Worm (Caenorhabditis elegans): ENCODE measurements around the gene D2023.3.
A peak's percentile ranks its signal among the peaks of the same experiment; 100 is the strongest.

Gene D2023.3

ce11 chrV:11769646-11770045 lies 42.2 kb downstream of the D2023.3 start:
- TF ChIP-seq klf-2 (GFP tag; conservative IDR thresholded peaks at IDR 0.05), result no peak
- no peak for TF ChIP-seq tab-1 (GFP tag; IDR thresholded peaks at IDR 0.05)
- TF ChIP-seq flt-1 (GFP tag; IDR thresholded peaks at IDR 0.05), result no peak
- no peak for TF ChIP-seq ztf-29 (GFP tag; IDR thresholded peaks at IDR 0.05)
- TF ChIP-seq T22C8.4 (GFP tag; IDR thresholded peaks at IDR 0.05), result no peak
- TF ChIP-seq cog-1 (tag; optimal IDR thresholded peaks at IDR 0.05), result no peak
- TF ChIP-seq ref-1 (GFP tag; conservative IDR thresholded peaks at IDR 0.05), result no peak
- TF ChIP-seq med-1 (GFP tag; optimal IDR thresholded peaks at IDR 0.05; ENCODE audit: insufficient read depth), result no peak
- no peak for TF ChIP-seq ztf-23 (GFP tag; IDR thresholded peaks at IDR 0.05)

ce11 chrV:11767028-11767427 lies 44.8 kb downstream of the D2023.3 start, which contains the start of gene sel-11:
Gene sel-11 (plus strand): TSS chrV:11767328.
- TF ChIP-seq T22C8.4 (GFP tag; IDR thresholded peaks at IDR 0.05) (no peak), ztf-29 (GFP tag; IDR thresholded peaks at IDR 0.05) (no peak), med-1 (GFP tag; optimal IDR thresholded peaks at IDR 0.05; ENCODE audit: insufficient read depth) (no peak), ref-1 (GFP tag; conservative IDR thresholded peaks at IDR 0.05) (no peak), klf-2 (GFP tag; conservative IDR thresholded peaks at IDR 0.05) (no peak), tab-1 (GFP tag; IDR thresholded peaks at IDR 0.05) (no peak), flt-1 (GFP tag; IDR thresholded peaks at IDR 0.05) (no peak), cog-1 (tag; optimal IDR thresholded peaks at IDR 0.05) (no peak), ztf-23 (GFP tag; IDR thresholded peaks at IDR 0.05) (no peak)

ce11 chrV:11764373-11764954 lies 47.4 kb downstream of the D2023.3 start, which contains the start of the genes F55A11.1 and syx-5:
Gene F55A11.1 (minus strand): TSS chrV:11764385.
Gene syx-5 (plus strand): TSS chrV:11764904.
- no peak for TF ChIP-seq ztf-23 (GFP tag; IDR thresholded peaks at IDR 0.05)
- peak; percentile 62 for TF ChIP-seq cog-1 (tag; optimal IDR thresholded peaks at IDR 0.05)

ce11 chrV:11762863-11763262 lies 49.0 kb downstream of the D2023.3 start, which contains the start of gene T04F3.4:
Gene T04F3.4 (minus strand): TSS chrV:11763049.
- TF ChIP-seq ref-1 (GFP tag; conservative IDR thresholded peaks at IDR 0.05) (no peak), ztf-29 (GFP tag; IDR thresholded peaks at IDR 0.05) (no peak), cog-1 (tag; optimal IDR thresholded peaks at IDR 0.05) (no peak), klf-2 (GFP tag; conservative IDR thresholded peaks at IDR 0.05) (no peak), tab-1 (GFP tag; IDR thresholded peaks at IDR 0.05) (no peak), ztf-23 (GFP tag; IDR thresholded peaks at IDR 0.05) (no peak), T22C8.4 (GFP tag; IDR thresholded peaks at IDR 0.05) (no peak), med-1 (GFP tag; optimal IDR thresholded peaks at IDR 0.05; ENCODE audit: insufficient read depth) (no peak), flt-1 (GFP tag; IDR thresholded peaks at IDR 0.05) (no peak)

- TF ChIP-seq T22C8.4 (GFP tag; IDR thresholded peaks at IDR 0.05), result no peak
- no peak for TF ChIP-seq cog-1 (tag; optimal IDR thresholded peaks at IDR 0.05)
- no peak for TF ChIP-seq med-1 (GFP tag; optimal IDR thresholded peaks at IDR 0.05; ENCODE audit: insufficient read depth)
- TF ChIP-seq ztf-23 (GFP tag; IDR thresholded peaks at IDR 0.05), result no peak
- TF ChIP-seq ref-1 (GFP tag; conservative IDR thresholded peaks at IDR 0.05), result no peak
- TF ChIP-seq flt-1 (GFP tag; IDR thresholded peaks at IDR 0.05), result no peak
- no peak for TF ChIP-seq ztf-29 (GFP tag; IDR thresholded peaks at IDR 0.05)
- no peak for TF ChIP-seq klf-2 (GFP tag; conservative IDR thresholded peaks at IDR 0.05)
- no peak for TF ChIP-seq tab-1 (GFP tag; IDR thresholded peaks at IDR 0.05)
Measured at ce11 chrV:11760371-11760770, 51.5 kb downstream of the D2023.3 start, which contains the start of gene T04F3.5. Gene T04F3.5 (plus strand): TSS chrV:11760671.

- no peak for TF ChIP-seq ztf-29 (GFP tag; IDR thresholded peaks at IDR 0.05)
- TF ChIP-seq T22C8.4 (GFP tag; IDR thresholded peaks at IDR 0.05), result no peak
- TF ChIP-seq ztf-23 (GFP tag; IDR thresholded peaks at IDR 0.05), result no peak
- TF ChIP-seq ref-1 (GFP tag; conservative IDR thresholded peaks at IDR 0.05), result no peak
- no peak for TF ChIP-seq tab-1 (GFP tag; IDR thresholded peaks at IDR 0.05)
- TF ChIP-seq flt-1 (GFP tag; IDR thresholded peaks at IDR 0.05), result no peak
- no peak for TF ChIP-seq cog-1 (tag; optimal IDR thresholded peaks at IDR 0.05)
- no peak for TF ChIP-seq med-1 (GFP tag; optimal IDR thresholded peaks at IDR 0.05; ENCODE audit: insufficient read depth)
- TF ChIP-seq klf-2 (GFP tag; conservative IDR thresholded peaks at IDR 0.05), result no peak
Measured at ce11 chrV:11758635-11759034, 53.2 kb downstream of the D2023.3 start, which contains the start of gene T04F3.3. Gene T04F3.3 (plus strand): TSS chrV:11758935.

- TF ChIP-seq flt-1 (GFP tag; IDR thresholded peaks at IDR 0.05) (no peak), ref-1 (GFP tag; conservative IDR thresholded peaks at IDR 0.05) (no peak), ztf-23 (GFP tag; IDR thresholded peaks at IDR 0.05) (no peak), klf-2 (GFP tag; conservative IDR thresholded peaks at IDR 0.05) (no peak), tab-1 (GFP tag; IDR thresholded peaks at IDR 0.05) (no peak), T22C8.4 (GFP tag; IDR thresholded peaks at IDR 0.05) (no peak), ztf-29 (GFP tag; IDR thresholded peaks at IDR 0.05) (no peak), med-1 (GFP tag; optimal IDR thresholded peaks at IDR 0.05; ENCODE audit: insufficient read depth) (no peak)
Measured at ce11 chrV:11757358-11757757, 54.5 kb downstream of the D2023.3 start, which contains the start of gene smoc-1. Gene smoc-1 (plus strand): TSS chrV:11757658.

ce11 chrV:11755848-11756247 lies 56.0 kb downstream of the D2023.3 start:
- TF ChIP-seq T22C8.4 (GFP tag; IDR thresholded peaks at IDR 0.05), result no peak
- no peak for TF ChIP-seq med-1 (GFP tag; optimal IDR thresholded peaks at IDR 0.05; ENCODE audit: insufficient read depth)
- TF ChIP-seq ztf-29 (GFP tag; IDR thresholded peaks at IDR 0.05), result no peak
- TF ChIP-seq cog-1 (tag; optimal IDR thresholded peaks at IDR 0.05), result no peak
- TF ChIP-seq ref-1 (GFP tag; conservative IDR thresholded peaks at IDR 0.05), result no peak
- no peak for TF ChIP-seq flt-1 (GFP tag; IDR thresholded peaks at IDR 0.05)
- no peak for TF ChIP-seq ztf-23 (GFP tag; IDR thresholded peaks at IDR 0.05)
- no peak for TF ChIP-seq klf-2 (GFP tag; conservative IDR thresholded peaks at IDR 0.05)
- TF ChIP-seq tab-1 (GFP tag; IDR thresholded peaks at IDR 0.05), result no peak

All from whole organism, midembryonic.